Worm (Caenorhabditis elegans) whole organism, young adult: ENCODE data around the gene rbm-26.

Source experiments
- B0019.2 ChIP-seq: fragments of 200-800 bp; sonication (Bioruptor generic); conservative IDR thresholded peaks from 2 replicates; pipeline ENCODE4 v1.3.6; 2022; ENCODE audit warnings: missing genetic modification reagents, missing genetic modification characterization, missing compliant biosample characterization
- B0336.3 ChIP-seq: fragments of 200-800 bp; sonication (Bioruptor generic); IDR thresholded peaks from 2 replicates; pipeline ENCODE4 v1.3.6; 2022; ENCODE audit warnings: missing genetic modification characterization, missing compliant biosample characterization
- C17E4.6 ChIP-seq: fragments of 200-800 bp; sonication (Bioruptor generic); IDR thresholded peaks from 2 replicates; pipeline ENCODE4 v1.3.6; 2022; ENCODE audit warnings: missing genetic modification reagents, missing genetic modification characterization, missing compliant biosample characterization
- F49E8.2 ChIP-seq: sonication (generic microtip); optimal IDR thresholded peaks from 3 replicates; lab custom pipeline; 2017; ENCODE audit warnings: missing genetic modification characterization, mild to moderate bottlenecking, missing compliant biosample characterization, antibody characterized with exemption, moderate library complexity; ENCODE audit not compliant: insufficient read depth
- K12H6.12 ChIP-seq: fragments of 200-800 bp; sonication (Bioruptor generic); optimal IDR thresholded peaks from 2 replicates; lab custom pipeline; 2018; ENCODE audit warnings: mild to moderate bottlenecking, missing genetic modification characterization, missing compliant biosample characterization
- Y79H2A.3 ChIP-seq: fragments of 200-800 bp; sonication (Bioruptor generic); conservative IDR thresholded peaks from 2 replicates; pipeline ENCODE4 v1.3.6; 2022; ENCODE audit warnings: missing genetic modification reagents, missing genetic modification characterization, missing compliant biosample characterization
- akir-1 ChIP-seq: fragments of 200-800 bp; sonication (Bioruptor generic); optimal IDR thresholded peaks from 2 replicates; lab custom pipeline; 2018; ENCODE audit warnings: mild to moderate bottlenecking, missing genetic modification characterization, moderate library complexity, missing compliant biosample characterization
- aptf-3 ChIP-seq: fragments of 200-800 bp; sonication (Bioruptor generic); IDR thresholded peaks from 2 replicates; pipeline ENCODE4 v1.3.6; 2022; ENCODE audit warnings: missing genetic modification characterization, missing compliant biosample characterization
- attf-3 ChIP-seq: fragments of 200-800 bp; sonication (Bioruptor generic); conservative IDR thresholded peaks from 2 replicates; pipeline ENCODE4 v1.3.6; 2022; ENCODE audit warnings: missing genetic modification reagents, missing genetic modification characterization, missing compliant biosample characterization
- attf-5 ChIP-seq: fragments of 200-800 bp; sonication (Bioruptor generic); optimal IDR thresholded peaks from 2 replicates; lab custom pipeline; 2018; ENCODE audit warnings: mild to moderate bottlenecking, missing genetic modification characterization, missing compliant biosample characterization
- bed-1 ChIP-seq: fragments of 200-800 bp; sonication (Bioruptor generic); IDR thresholded peaks from 2 replicates; pipeline ENCODE4 v1.3.6; 2022; ENCODE audit warnings: missing genetic modification reagents, missing genetic modification characterization, missing compliant biosample characterization
- ccch-3 ChIP-seq: fragments of 200-800 bp; sonication (Bioruptor generic); optimal IDR thresholded peaks from 2 replicates; lab custom pipeline; 2018; ENCODE audit warnings: mild to moderate bottlenecking, missing genetic modification characterization, missing compliant biosample characterization
- cebp-1 ChIP-seq, 2 experiments: fragments of 200-800 bp in 1 of 2; sonication (Bioruptor generic) in 1 of 2; sonication (generic microtip) in 1 of 2; IDR thresholded peaks in 1 of 2; optimal IDR thresholded peaks in 1 of 2; 2 replicates each; pipeline versions ENCODE4 v1.3.6 to Lab custom; 2017 to 2022; ENCODE audit warnings: missing compliant biosample characterization in 2 of 2, missing genetic modification characterization in 2 of 2, mild to moderate bottlenecking in 1 of 2, missing genetic modification reagents in 1 of 2, moderate library complexity in 1 of 2
- ceh-58 ChIP-seq: fragments of 200-800 bp; sonication (Bioruptor generic); IDR thresholded peaks from 2 replicates; pipeline ENCODE4 v1.3.6; 2022; ENCODE audit warnings: missing genetic modification characterization, missing compliant biosample characterization
- chd-7 ChIP-seq: sonication (generic microtip); optimal IDR thresholded peaks from 2 replicates; lab custom pipeline; 2016; ENCODE audit warnings: mild to moderate bottlenecking, missing genetic modification characterization, moderate library complexity, missing compliant biosample characterization
- dox-1 ChIP-seq: fragments of 200-800 bp; sonication (Bioruptor generic); IDR thresholded peaks from 2 replicates; pipeline ENCODE4 v1.3.6; 2022; ENCODE audit warnings: missing genetic modification reagents, missing genetic modification characterization, missing compliant biosample characterization
- dpl-1 ChIP-seq: fragments of 150-350 bp; optimal IDR thresholded peaks from 2 replicates; lab custom pipeline; 2014; ENCODE audit warnings: missing biosample characterization, missing genetic modification reagents, missing genetic modification characterization
- egrh-3 ChIP-seq: fragments of 200-800 bp; sonication (Bioruptor generic); IDR thresholded peaks from 2 replicates; pipeline ENCODE4 v1.3.6; 2022; ENCODE audit warnings: missing genetic modification reagents, missing genetic modification characterization, missing compliant biosample characterization
- ets-4 ChIP-seq: fragments of 200-800 bp; sonication (Bioruptor generic); optimal IDR thresholded peaks from 2 replicates; lab custom pipeline; 2018; ENCODE audit warnings: mild to moderate bottlenecking, missing genetic modification characterization, missing compliant biosample characterization
- gei-17 ChIP-seq: fragments of 200-800 bp; sonication (Bioruptor generic); optimal IDR thresholded peaks from 2 replicates; lab custom pipeline; 2018; ENCODE audit warnings: mild to moderate bottlenecking, missing genetic modification characterization, missing compliant biosample characterization
- lag-1 ChIP-seq: fragments of 200-800 bp; sonication (Bioruptor generic); IDR thresholded peaks from 2 replicates; pipeline ENCODE4 v1.3.6; 2022; ENCODE audit warnings: missing genetic modification reagents, missing genetic modification characterization, missing compliant biosample characterization
- let-526 ChIP-seq: fragments of 200-800 bp; sonication (Bioruptor generic); IDR thresholded peaks from 2 replicates; pipeline ENCODE4 v1.3.6; 2022; ENCODE audit warnings: missing genetic modification reagents, missing genetic modification characterization, missing compliant biosample characterization
- let-607 ChIP-seq, 2 experiments: fragments of 200-800 bp in 1 of 2; sonication (Bioruptor generic) in 1 of 2; sonication (generic microtip) in 1 of 2; optimal IDR thresholded peaks; 2 replicates each; lab custom pipeline; 2016 to 2018; ENCODE audit warnings: mild to moderate bottlenecking in 2 of 2, missing compliant biosample characterization in 2 of 2, missing genetic modification characterization in 2 of 2, moderate library complexity in 2 of 2, missing genotype in 1 of 2
- lsl-1 ChIP-seq: fragments of 200-800 bp; sonication (Bioruptor generic); optimal IDR thresholded peaks from 2 replicates; lab custom pipeline; 2018; ENCODE audit warnings: mild to moderate bottlenecking, missing genetic modification characterization, moderate library complexity, missing compliant biosample characterization
- lsy-27 ChIP-seq: sonication (generic microtip); optimal IDR thresholded peaks from 2 replicates; lab custom pipeline; 2017; ENCODE audit warnings: missing genetic modification characterization, mild to moderate bottlenecking, missing compliant biosample characterization, antibody characterized with exemption, missing genotype, borderline replicate concordance; ENCODE audit not compliant: insufficient read depth
- madf-10 ChIP-seq: sonication (generic microtip); optimal IDR thresholded peaks from 2 replicates; lab custom pipeline; 2016; ENCODE audit warnings: mild to moderate bottlenecking, missing genetic modification characterization, missing compliant biosample characterization
- madf-6 ChIP-seq: fragments of 200-800 bp; sonication (Bioruptor generic); IDR thresholded peaks from 2 replicates; pipeline ENCODE4 v1.3.6; 2022; ENCODE audit warnings: missing genetic modification reagents, missing genetic modification characterization, missing compliant biosample characterization
- mes-4 ChIP-seq: sonication (generic microtip); optimal IDR thresholded peaks from 2 replicates; lab custom pipeline; 2016; ENCODE audit warnings: missing genotype, missing genetic modification characterization, missing compliant biosample characterization
- nfya-1 ChIP-seq: sonication (generic microtip); optimal IDR thresholded peaks from 2 replicates; lab custom pipeline; 2017; ENCODE audit warnings: antibody characterized with exemption, missing compliant biosample characterization, missing genetic modification characterization, borderline replicate concordance; ENCODE audit not compliant: insufficient read depth
- nhr-120 ChIP-seq: fragments of 200-800 bp; sonication (Bioruptor generic); IDR thresholded peaks from 2 replicates; pipeline ENCODE4 v1.3.6; 2022; ENCODE audit warnings: missing genetic modification characterization, missing compliant biosample characterization
- nhr-80 ChIP-seq: sonication (generic microtip); optimal IDR thresholded peaks from 2 replicates; lab custom pipeline; 2016; ENCODE audit warnings: missing genetic modification characterization, missing compliant biosample characterization
- nhr-90 ChIP-seq: sonication (generic microtip); optimal IDR thresholded peaks from 2 replicates; lab custom pipeline; 2016; ENCODE audit warnings: missing genotype, mild to moderate bottlenecking, missing genetic modification characterization, missing compliant biosample characterization
- pbrm-1 ChIP-seq: fragments of 200-800 bp; sonication (Bioruptor generic); IDR thresholded peaks from 2 replicates; pipeline ENCODE4 v1.3.6; 2022; ENCODE audit warnings: missing genetic modification reagents, missing genetic modification characterization, missing compliant biosample characterization
- repo-1 ChIP-seq: sonication (generic microtip); optimal IDR thresholded peaks from 2 replicates; lab custom pipeline; 2017; ENCODE audit warnings: mild to moderate bottlenecking, missing genetic modification characterization, missing compliant biosample characterization
- rpc-1 ChIP-seq, 2 experiments: fragments of 150-350 bp in 1 of 2; sonication (generic microtip) in 1 of 2; optimal IDR thresholded peaks; 2 replicates each; lab custom pipeline; 2014 to 2018; ENCODE audit warnings: missing biosample characterization in 1 of 2, missing genetic modification characterization in 1 of 2, missing genetic modification reagents in 1 of 2, missing genotype in 1 of 2
- sea-2 ChIP-seq: fragments of 200-800 bp; sonication (Bioruptor generic); IDR thresholded peaks from 2 replicates; pipeline ENCODE4 v1.3.6; 2022; ENCODE audit warnings: missing genetic modification characterization, missing compliant biosample characterization
- snpc-1.3 ChIP-seq: sonication (generic microtip); optimal IDR thresholded peaks from 2 replicates; lab custom pipeline; 2017; ENCODE audit warnings: missing genetic modification characterization, mild to moderate bottlenecking, missing compliant biosample characterization, antibody characterized with exemption, moderate library complexity, missing genotype, missing genetic modification reagents; ENCODE audit not compliant: insufficient read depth
- snpc-4 ChIP-seq, 5 experiments: fragments of 150-350 bp in 1 of 5; sonication (generic microtip) in 4 of 5; optimal IDR thresholded peaks; 2 replicates each; lab custom pipeline; 2014 to 2018; ENCODE audit warnings: missing genetic modification characterization in 5 of 5, missing biosample characterization in 3 of 5, antibody characterized with exemption in 2 of 5, mild to moderate bottlenecking in 2 of 5, missing compliant biosample characterization in 2 of 5, missing genotype in 2 of 5, moderate library complexity in 2 of 5, missing genetic modification reagents in 1 of 5
- sptf-2 ChIP-seq: fragments of 200-800 bp; sonication (Bioruptor generic); optimal IDR thresholded peaks from 2 replicates; lab custom pipeline; 2018; ENCODE audit warnings: mild to moderate bottlenecking, missing genetic modification characterization, missing compliant biosample characterization
- unc-62 ChIP-seq: fragments of 150-350 bp; optimal IDR thresholded peaks from 2 replicates; lab custom pipeline; 2014; ENCODE audit warnings: missing biosample characterization, missing genetic modification reagents, missing genetic modification characterization
- xnd-1 ChIP-seq: sonication (generic microtip); optimal IDR thresholded peaks from 2 replicates; lab custom pipeline; 2016; ENCODE audit warnings: missing genotype, missing genetic modification reagents, missing genetic modification characterization, missing compliant biosample characterization
- ztf-25 ChIP-seq: fragments of 200-800 bp; sonication (Bioruptor generic); IDR thresholded peaks from 2 replicates; pipeline ENCODE4 v1.3.6; 2022; ENCODE audit warnings: missing genetic modification reagents, missing genetic modification characterization, missing compliant biosample characterization
- ztf-26 ChIP-seq: sonication (generic microtip); optimal IDR thresholded peaks from 2 replicates; lab custom pipeline; 2017; ENCODE audit warnings: missing genetic modification characterization, missing compliant biosample characterization
- ztf-3 ChIP-seq: fragments of 200-800 bp; sonication (Bioruptor generic); optimal IDR thresholded peaks from 2 replicates; lab custom pipeline; 2018; ENCODE audit warnings: mild to moderate bottlenecking, missing genetic modification characterization, missing compliant biosample characterization

Gene rbm-26

ce11 chrIII:5711242-5711641, at the start of gene rbm-26:
TSS of gene rbm-26 (plus strand) at chrIII:5711542.
- TF ChIP-seq cebp-1 (GFP tag; IDR thresholded peaks at IDR 0.05; lab: Robert Waterston, UW), result no peak
- peak; percentile 82 for TF ChIP-seq cebp-1 (tag; optimal IDR thresholded peaks at IDR 0.05; lab: Kevin White, UChicago)
- TF ChIP-seq F49E8.2, result no peak
- no peak for TF ChIP-seq ztf-25 (GFP tag; lab: Robert Waterston, UW)

- TF ChIP-seq dpl-1 (GFP tag; lab: Kevin White, UChicago) (peak; percentile 95), dox-1 (GFP tag; lab: Robert Waterston, UW) (peak; percentile 86), pbrm-1 (GFP tag; lab: Robert Waterston, UW) (peak; percentile 72; the same call in 1 of the 2 replicates), mes-4 (no peak), attf-3 (GFP tag; lab: Robert Waterston, UW) (no peak), xnd-1 (tag; lab: Kevin White, UChicago) (peak; percentile 100), K12H6.12 (tag; lab: Kevin White, UChicago) (no peak), chd-7 (tag; lab: Kevin White, UChicago) (no peak), ccch-3 (no peak), lsy-27 (tag; lab: Kevin White, UChicago) (no peak), egrh-3 (GFP tag; lab: Robert Waterston, UW) (no peak), F49E8.2 (peak; percentile 90), snpc-4 (GFP tag; optimal IDR thresholded peaks at IDR 0.05; lab: Kevin White, UChicago) (peak; percentile 59), snpc-4 (tag; optimal IDR thresholded peaks at IDR 0.05; lab: Kevin White, UChicago) (peak in 3 of 4 experiments; percentile 46 to 72 (median 68)), B0019.2 (GFP tag; lab: Robert Waterston, UW) (peak; percentile 85), akir-1 (GFP tag; lab: Kevin White, UChicago) (no peak), Y79H2A.3 (GFP tag; lab: Robert Waterston, UW) (0 out of 2 replicates have a peak, but pooled peaks have one; percentile 48), repo-1 (tag; lab: Kevin White, UChicago) (no peak), aptf-3 (GFP tag; lab: Robert Waterston, UW) (no peak), sea-2 (GFP tag; lab: Robert Waterston, UW) (no peak), bed-1 (no peak), nhr-80 (tag; lab: Kevin White, UChicago) (no peak), unc-62 (GFP tag; lab: Kevin White, UChicago) (no peak), ceh-58 (GFP tag; lab: Robert Waterston, UW) (no peak), madf-6 (peak; percentile 100), nhr-90 (tag; lab: Kevin White, UChicago) (no peak), let-607 (tag; optimal IDR thresholded peaks at IDR 0.05; lab: Kevin White, UChicago) (no peak), B0336.3 (GFP tag; lab: Robert Waterston, UW) (peak; percentile 65), C17E4.6 (GFP tag; lab: Robert Waterston, UW) (peak; percentile 71; the same call in 1 of the 2 replicates), snpc-1.3 (peak; percentile 66), ztf-3 (no peak), nhr-120 (no peak), gei-17 (GFP tag; lab: Kevin White, UChicago) (no peak), sptf-2 (GFP tag; lab: Kevin White, UChicago) (no peak), madf-10 (no peak), ztf-26 (no peak), let-526 (GFP tag; lab: Robert Waterston, UW) (no peak), nfya-1 (tag; lab: Kevin White, UChicago) (no peak), lsl-1 (GFP tag; lab: Kevin White, UChicago) (peak; percentile 100), ets-4 (GFP tag; lab: Kevin White, UChicago) (no peak), rpc-1 (optimal IDR thresholded peaks at IDR 0.05; lab: Kevin White, UChicago) (no peak), rpc-1 (tag; optimal IDR thresholded peaks at IDR 0.05; lab: Kevin White, UChicago) (no peak), attf-5 (GFP tag; lab: Kevin White, UChicago) (no peak), ztf-25 (GFP tag; lab: Robert Waterston, UW) (no peak), lag-1 (GFP tag; lab: Robert Waterston, UW) (no peak)
These were observed 47.8 kb upstream of the rbm-26 start for ce11 chrIII:5663521-5663920.
